Worm (Caenorhabditis elegans): Measurements from ENCODE around the gene egas-3.

- TF ChIP-seq ceh-45 (GFP tag; IDR thresholded peaks at IDR 0.05) (no peak), ama-1 (optimal IDR thresholded peaks at IDR 0.05) (no peak), hlh-6 (tag; optimal IDR thresholded peaks at IDR 0.05) (no peak)
Observed at ce11 chrV:18582358-18582757, 53.8 kb downstream of the egas-3 start, which contains the start of gene txt-14.
